Worm (Caenorhabditis elegans) whole organism, young adult: Measurements from ENCODE around the gene mut-15.

Experiments
- B0019.2 ChIP-seq: fragments of 200-800 bp; sonication (Bioruptor generic); conservative IDR thresholded peaks from 2 replicates; pipeline ENCODE4 v1.3.6; 2022; ENCODE audit warnings: missing genetic modification reagents, missing genetic modification characterization, missing compliant biosample characterization
- B0035.1 ChIP-seq: sonication (generic microtip); optimal IDR thresholded peaks from 2 replicates; lab custom pipeline; 2016; ENCODE audit warnings: missing genetic modification characterization, mild to moderate bottlenecking, missing compliant biosample characterization, missing genotype, missing genetic modification reagents
- B0336.3 ChIP-seq: fragments of 200-800 bp; sonication (Bioruptor generic); IDR thresholded peaks from 2 replicates; pipeline ENCODE4 v1.3.6; 2022; ENCODE audit warnings: missing genetic modification characterization, missing compliant biosample characterization
- C17E4.6 ChIP-seq: fragments of 200-800 bp; sonication (Bioruptor generic); IDR thresholded peaks from 2 replicates; pipeline ENCODE4 v1.3.6; 2022; ENCODE audit warnings: missing genetic modification reagents, missing genetic modification characterization, missing compliant biosample characterization
- F33H1.4 ChIP-seq: fragments of 200-800 bp; sonication (Bioruptor generic); IDR thresholded peaks from 2 replicates; pipeline ENCODE4 v1.3.6; 2022; ENCODE audit warnings: missing genetic modification reagents, missing genetic modification characterization, missing compliant biosample characterization
- F39B2.1 ChIP-seq: fragments of 200-800 bp; sonication (Bioruptor generic); IDR thresholded peaks from 2 replicates; pipeline ENCODE4 v1.3.6; 2022; ENCODE audit warnings: missing genetic modification reagents, missing genetic modification characterization, missing compliant biosample characterization
- F52B5.7 ChIP-seq: sonication (generic microtip); optimal IDR thresholded peaks from 2 replicates; lab custom pipeline; 2016; ENCODE audit warnings: mild to moderate bottlenecking, missing genetic modification characterization, missing compliant biosample characterization
- F57A8.1 ChIP-seq: fragments of 200-800 bp; sonication (Bioruptor generic); optimal IDR thresholded peaks from 2 replicates; lab custom pipeline; 2018; ENCODE audit warnings: mild to moderate bottlenecking, missing genetic modification characterization, moderate library complexity, missing compliant biosample characterization
- F57C9.4 ChIP-seq: sonication (generic microtip); optimal IDR thresholded peaks from 2 replicates; lab custom pipeline; 2017; ENCODE audit warnings: mild to moderate bottlenecking, missing genetic modification characterization, missing compliant biosample characterization
- Y95B8A.8 ChIP-seq: fragments of 200-800 bp; sonication (Bioruptor generic); IDR thresholded peaks from 2 replicates; pipeline ENCODE4 v1.3.6; 2022; ENCODE audit warnings: missing genetic modification reagents, missing genetic modification characterization, missing compliant biosample characterization
- ZK185.1 ChIP-seq: sonication (generic microtip); optimal IDR thresholded peaks from 2 replicates; lab custom pipeline; 2016; ENCODE audit warnings: mild to moderate bottlenecking, missing genetic modification characterization, missing compliant biosample characterization; ENCODE audit not compliant: poor library complexity, severe bottlenecking
- atf-7 ChIP-seq: sonication (generic microtip); optimal IDR thresholded peaks from 2 replicates; lab custom pipeline; 2017; ENCODE audit warnings: mild to moderate bottlenecking, missing genetic modification characterization, missing compliant biosample characterization
- attf-3 ChIP-seq: fragments of 200-800 bp; sonication (Bioruptor generic); conservative IDR thresholded peaks from 2 replicates; pipeline ENCODE4 v1.3.6; 2022; ENCODE audit warnings: missing genetic modification reagents, missing genetic modification characterization, missing compliant biosample characterization
- attf-5 ChIP-seq: fragments of 200-800 bp; sonication (Bioruptor generic); optimal IDR thresholded peaks from 2 replicates; lab custom pipeline; 2018; ENCODE audit warnings: mild to moderate bottlenecking, missing genetic modification characterization, missing compliant biosample characterization
- attf-6 ChIP-seq: fragments of 200-800 bp; sonication (Bioruptor generic); IDR thresholded peaks from 2 replicates; pipeline ENCODE4 v1.3.6; 2022; ENCODE audit warnings: missing genetic modification reagents, missing genetic modification characterization, missing compliant biosample characterization
- bed-2 ChIP-seq: fragments of 200-800 bp; sonication (Bioruptor generic); IDR thresholded peaks from 2 replicates; pipeline ENCODE4 v1.3.6; 2022; ENCODE audit warnings: missing genetic modification reagents, missing genetic modification characterization, missing compliant biosample characterization
- ccch-3 ChIP-seq: fragments of 200-800 bp; sonication (Bioruptor generic); optimal IDR thresholded peaks from 2 replicates; lab custom pipeline; 2018; ENCODE audit warnings: mild to moderate bottlenecking, missing genetic modification characterization, missing compliant biosample characterization
- ceh-100 ChIP-seq: fragments of 200-800 bp; sonication (Bioruptor generic); IDR thresholded peaks from 2 replicates; pipeline ENCODE4 v1.3.6; 2022; ENCODE audit warnings: missing genetic modification reagents, missing genetic modification characterization, missing compliant biosample characterization
- ceh-27 ChIP-seq: fragments of 200-800 bp; sonication (Bioruptor generic); optimal IDR thresholded peaks from 2 replicates; lab custom pipeline; 2018; ENCODE audit warnings: mild to moderate bottlenecking, missing genetic modification characterization, moderate library complexity, missing compliant biosample characterization
- ceh-40 ChIP-seq: fragments of 200-800 bp; sonication (Bioruptor generic); IDR thresholded peaks from 2 replicates; pipeline ENCODE4 v1.3.6; 2022; ENCODE audit warnings: missing genetic modification characterization, missing compliant biosample characterization
- ceh-91 ChIP-seq: fragments of 200-800 bp; sonication (Bioruptor generic); IDR thresholded peaks from 2 replicates; pipeline ENCODE4 v1.3.6; 2022; ENCODE audit warnings: missing genetic modification reagents, missing genetic modification characterization, missing compliant biosample characterization
- dox-1 ChIP-seq: fragments of 200-800 bp; sonication (Bioruptor generic); IDR thresholded peaks from 2 replicates; pipeline ENCODE4 v1.3.6; 2022; ENCODE audit warnings: missing genetic modification reagents, missing genetic modification characterization, missing compliant biosample characterization
- efl-1 ChIP-seq: fragments of 150-350 bp; optimal IDR thresholded peaks from 2 replicates; lab custom pipeline; 2014; ENCODE audit warnings: missing biosample characterization, missing genetic modification reagents, missing genetic modification characterization
- ekl-4 ChIP-seq: fragments of 200-800 bp; sonication (Bioruptor generic); IDR thresholded peaks from 2 replicates; pipeline ENCODE4 v1.3.6; 2022; ENCODE audit warnings: missing genetic modification reagents, missing genetic modification characterization, missing compliant biosample characterization
- fkh-3 ChIP-seq: sonication (generic microtip); optimal IDR thresholded peaks from 2 replicates; lab custom pipeline; 2016; ENCODE audit warnings: mild to moderate bottlenecking, missing genetic modification characterization, missing compliant biosample characterization
- hlh-12 ChIP-seq: sonication (generic microtip); optimal IDR thresholded peaks from 2 replicates; lab custom pipeline; 2016; ENCODE audit warnings: missing genetic modification characterization, missing compliant biosample characterization
- hmg-20 ChIP-seq: fragments of 200-800 bp; sonication (Bioruptor generic); IDR thresholded peaks from 2 replicates; pipeline ENCODE4 v1.3.6; 2022; ENCODE audit warnings: missing genetic modification reagents, missing genetic modification characterization, missing compliant biosample characterization
- let-526 ChIP-seq: fragments of 200-800 bp; sonication (Bioruptor generic); IDR thresholded peaks from 2 replicates; pipeline ENCODE4 v1.3.6; 2022; ENCODE audit warnings: missing genetic modification reagents, missing genetic modification characterization, missing compliant biosample characterization
- let-607 ChIP-seq, 2 experiments: fragments of 200-800 bp in 1 of 2; sonication (Bioruptor generic) in 1 of 2; sonication (generic microtip) in 1 of 2; optimal IDR thresholded peaks; 2 replicates each; lab custom pipeline; 2016 to 2018; ENCODE audit warnings: mild to moderate bottlenecking in 2 of 2, missing compliant biosample characterization in 2 of 2, missing genetic modification characterization in 2 of 2, moderate library complexity in 2 of 2, missing genotype in 1 of 2
- madf-6 ChIP-seq: fragments of 200-800 bp; sonication (Bioruptor generic); IDR thresholded peaks from 2 replicates; pipeline ENCODE4 v1.3.6; 2022; ENCODE audit warnings: missing genetic modification reagents, missing genetic modification characterization, missing compliant biosample characterization
- madf-8 ChIP-seq: fragments of 200-800 bp; sonication (Bioruptor generic); conservative IDR thresholded peaks from 2 replicates; pipeline ENCODE4 v1.3.6; 2022; ENCODE audit warnings: missing genetic modification reagents, missing genetic modification characterization, missing compliant biosample characterization
- nfya-2 ChIP-seq: fragments of 200-800 bp; sonication (Bioruptor generic); IDR thresholded peaks from 2 replicates; pipeline ENCODE4 v1.3.6; 2022; ENCODE audit warnings: missing genetic modification reagents, missing genetic modification characterization, missing compliant biosample characterization
- nhr-120 ChIP-seq: fragments of 200-800 bp; sonication (Bioruptor generic); IDR thresholded peaks from 2 replicates; pipeline ENCODE4 v1.3.6; 2022; ENCODE audit warnings: missing genetic modification characterization, missing compliant biosample characterization
- pha-4 ChIP-seq: fragments of 150-350 bp; sonication (generic microtip); optimal IDR thresholded peaks from 2 replicates; lab custom pipeline; 2014; ENCODE audit warnings: missing biosample characterization, missing genetic modification reagents, missing genetic modification characterization
- rcor-1 ChIP-seq: fragments of 200-800 bp; sonication (Bioruptor generic); IDR thresholded peaks from 2 replicates; pipeline ENCODE4 v1.3.6; 2022; ENCODE audit warnings: missing genetic modification reagents, missing genetic modification characterization, missing compliant biosample characterization
- repo-1 ChIP-seq: sonication (generic microtip); optimal IDR thresholded peaks from 2 replicates; lab custom pipeline; 2017; ENCODE audit warnings: mild to moderate bottlenecking, missing genetic modification characterization, missing compliant biosample characterization
- sdz-38 ChIP-seq: sonication (generic microtip); optimal IDR thresholded peaks from 2 replicates; lab custom pipeline; 2016; ENCODE audit warnings: missing genotype, missing genetic modification characterization, missing compliant biosample characterization
- sea-2 ChIP-seq: fragments of 200-800 bp; sonication (Bioruptor generic); IDR thresholded peaks from 2 replicates; pipeline ENCODE4 v1.3.6; 2022; ENCODE audit warnings: missing genetic modification characterization, missing compliant biosample characterization
- snpc-1.1 ChIP-seq: sonication (generic microtip); optimal IDR thresholded peaks from 2 replicates; lab custom pipeline; 2017; ENCODE audit warnings: missing genetic modification characterization, mild to moderate bottlenecking, missing compliant biosample characterization, antibody characterized with exemption, moderate library complexity, missing genotype, missing genetic modification reagents; ENCODE audit not compliant: insufficient read depth
- tbx-9 ChIP-seq: sonication (generic microtip); optimal IDR thresholded peaks from 2 replicates; lab custom pipeline; 2016; ENCODE audit warnings: borderline replicate concordance, missing genetic modification characterization, inconsistent platforms, missing compliant biosample characterization
- unc-62 ChIP-seq: fragments of 150-350 bp; optimal IDR thresholded peaks from 2 replicates; lab custom pipeline; 2014; ENCODE audit warnings: missing biosample characterization, missing genetic modification reagents, missing genetic modification characterization
- xnd-1 ChIP-seq: sonication (generic microtip); optimal IDR thresholded peaks from 2 replicates; lab custom pipeline; 2016; ENCODE audit warnings: missing genotype, missing genetic modification reagents, missing genetic modification characterization, missing compliant biosample characterization
- zfh-2 ChIP-seq: fragments of 200-800 bp; sonication (Bioruptor generic); conservative IDR thresholded peaks from 2 replicates; pipeline ENCODE4 v1.3.6; 2022; ENCODE audit warnings: missing genetic modification reagents, missing genetic modification characterization, missing compliant biosample characterization
- ztf-18 ChIP-seq: sonication (generic microtip); optimal IDR thresholded peaks from 2 replicates; lab custom pipeline; 2016; ENCODE audit warnings: missing genotype, mild to moderate bottlenecking, missing genetic modification characterization, missing compliant biosample characterization
- ztf-22 ChIP-seq: fragments of 200-800 bp; sonication (Bioruptor generic); optimal IDR thresholded peaks from 2 replicates; lab custom pipeline; 2018; ENCODE audit warnings: mild to moderate bottlenecking, missing genetic modification characterization, moderate library complexity, missing compliant biosample characterization
- ztf-26 ChIP-seq: sonication (generic microtip); optimal IDR thresholded peaks from 2 replicates; lab custom pipeline; 2017; ENCODE audit warnings: missing genetic modification characterization, missing compliant biosample characterization
- ztf-28 ChIP-seq: fragments of 200-800 bp; sonication (Bioruptor generic); IDR thresholded peaks from 2 replicates; pipeline ENCODE4 v1.3.6; 2022; ENCODE audit warnings: missing genetic modification reagents, missing genetic modification characterization, missing compliant biosample characterization

Gene mut-15

DNA sequence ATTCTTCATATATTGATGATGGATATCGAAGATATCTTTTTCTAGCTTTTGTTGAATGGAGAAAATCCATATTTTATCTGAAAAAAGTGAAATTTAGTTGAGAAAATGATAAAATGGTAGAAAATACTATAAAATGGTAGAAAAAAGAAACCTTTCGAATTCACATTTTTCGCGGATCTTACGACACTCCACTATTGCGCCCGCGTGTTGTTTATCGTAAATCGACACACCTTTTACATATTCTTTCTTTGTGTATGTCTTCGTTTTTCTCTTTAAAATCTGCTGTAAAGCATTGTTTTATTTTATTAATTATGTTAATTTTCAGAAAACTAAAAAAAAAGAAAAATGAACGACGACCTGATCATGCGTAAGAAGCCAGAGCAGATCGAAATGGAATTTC is 11.5 kb upstream of the mut-15 start, which contains the start of the genes cdt-2 and T01C3.2:
Gene cdt-2 (minus strand): TSS at position 284 of the 400 bp plus-strand sequence.
Gene T01C3.2 (plus strand): TSS at position 326 of the 400 bp plus-strand sequence.
- TF ChIP-seq unc-62 (GFP tag; lab: Kevin White, UChicago) (no peak), C17E4.6 (GFP tag; lab: Robert Waterston, UW) (no peak), efl-1 (GFP tag; lab: Kevin White, UChicago) (peak; percentile 32), attf-3 (GFP tag; lab: Robert Waterston, UW) (peak; percentile 91)
- TF ChIP-seq, all 124 proteins: peak for 2

DNA sequence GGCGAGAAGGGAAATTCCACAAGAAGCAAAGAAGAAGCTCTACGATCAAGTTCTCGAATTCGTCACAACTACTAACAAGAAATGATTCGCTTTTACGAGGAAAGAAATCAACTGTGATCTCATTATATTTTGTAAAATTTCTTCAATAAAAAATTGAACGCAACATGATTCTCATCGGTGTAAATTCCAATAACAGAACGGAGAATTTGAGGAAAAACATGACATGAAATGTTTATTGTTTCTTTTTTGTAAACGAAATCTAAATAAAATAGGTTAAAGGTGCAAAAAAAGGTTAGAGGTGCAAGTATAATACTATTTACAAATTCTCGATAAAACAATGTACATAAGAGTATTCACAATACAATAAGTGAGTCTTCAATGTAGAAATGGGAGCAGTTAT is 10.9 kb upstream of the mut-15 start:
- 0 out of 2 replicates have a peak, but pooled peaks have one; percentile 41 for TF ChIP-seq ceh-40 (GFP tag; lab: Robert Waterston, UW)
- TF ChIP-seq B0019.2 (GFP tag; lab: Robert Waterston, UW): no peak
- no peak for TF ChIP-seq pha-4
- TF ChIP-seq tbx-9 (tag; lab: Kevin White, UChicago): no peak
- no peak for TF ChIP-seq F52B5.7 (tag; lab: Kevin White, UChicago)
- peak; percentile 28 for TF ChIP-seq attf-5 (GFP tag; lab: Kevin White, UChicago)
- no peak for TF ChIP-seq atf-7
- TF ChIP-seq zfh-2: no peak
- no peak for TF ChIP-seq ztf-26
- no peak for TF ChIP-seq ceh-91 (GFP tag; lab: Robert Waterston, UW)
- TF ChIP-seq ztf-28: no peak
- no peak; the same call in 1 of the 2 replicates for TF ChIP-seq dox-1 (GFP tag; lab: Robert Waterston, UW)
- no peak for TF ChIP-seq hmg-20
- TF ChIP-seq snpc-1.1 (tag; lab: Kevin White, UChicago): peak; percentile 14
- TF ChIP-seq repo-1: peak; percentile 11
- TF ChIP-seq hlh-12 (tag; lab: Kevin White, UChicago): no peak
- no peak for TF ChIP-seq sea-2 (GFP tag; lab: Robert Waterston, UW)
- no peak for TF ChIP-seq let-526 (GFP tag; lab: Robert Waterston, UW)
- peak; percentile 23; the same call in 1 of the 2 replicates for TF ChIP-seq madf-8
- peak; percentile 56; the same call in 1 of the 2 replicates for TF ChIP-seq ceh-100 (GFP tag; lab: Robert Waterston, UW)
- 0 out of 2 replicates have a peak, but pooled peaks have one; percentile 43 for TF ChIP-seq F39B2.1 (GFP tag; lab: Robert Waterston, UW)
- TF ChIP-seq Y95B8A.8 (GFP tag; lab: Robert Waterston, UW): peak; percentile 91
- TF ChIP-seq B0336.3: peak; percentile 84
- no peak for TF ChIP-seq ztf-18
- no peak for TF ChIP-seq nfya-2 (GFP tag; lab: Robert Waterston, UW)
- no peak for TF ChIP-seq ZK185.1
- no peak for TF ChIP-seq fkh-3 (tag; lab: Kevin White, UChicago)
- TF ChIP-seq ccch-3 (GFP tag; lab: Kevin White, UChicago): no peak
- peak; percentile 72 for TF ChIP-seq ekl-4 (GFP tag; lab: Robert Waterston, UW)
- 0 out of 2 replicates have a peak, but pooled peaks have one; percentile 23 for TF ChIP-seq F33H1.4
- TF ChIP-seq F57C9.4 (tag; lab: Kevin White, UChicago): no peak
- TF ChIP-seq rcor-1 (GFP tag; lab: Robert Waterston, UW): peak; percentile 69
- TF ChIP-seq sdz-38 (tag; lab: Kevin White, UChicago): no peak
- TF ChIP-seq xnd-1: peak; percentile 21
- TF ChIP-seq attf-6 (GFP tag; lab: Robert Waterston, UW): peak; percentile 84
- TF ChIP-seq bed-2 (GFP tag; lab: Robert Waterston, UW): no peak
- TF ChIP-seq F57A8.1 (GFP tag; lab: Kevin White, UChicago): no peak
- TF ChIP-seq ztf-22: no peak
- peak; percentile 76 for TF ChIP-seq madf-6 (GFP tag; lab: Robert Waterston, UW)
- no peak for TF ChIP-seq let-607 (tag; optimal IDR thresholded peaks at IDR 0.05; lab: Kevin White, UChicago)
- TF ChIP-seq B0035.1: no peak
- no peak for TF ChIP-seq ceh-27 (GFP tag; lab: Kevin White, UChicago)
- no peak for TF ChIP-seq nhr-120
